Fruit fly (Drosophila melanogaster) Kc167 (cell line): ENCODE data around the gene CG8945.

Experiments
- Myc ChIP-seq: fragments of >200 bp; optimal IDR thresholded peaks from 2 replicates; lab custom pipeline; 2017; ENCODE audit warnings: missing external identifiers
- Sin3A ChIP-seq: fragments of >200 bp; optimal IDR thresholded peaks from 2 replicates; lab custom pipeline; 2018; ENCODE audit warnings: missing external identifiers
- insv ChIP-seq: fragments of >200 bp; optimal IDR thresholded peaks from 3 replicates; lab custom pipeline; 2018; ENCODE audit warnings: missing external identifiers
- psq ChIP-seq: fragments of >200 bp; optimal IDR thresholded peaks from 2 replicates; lab custom pipeline; 2017; ENCODE audit warnings: missing external identifiers
- ttk ChIP-seq: sonication (Bioruptor generic); optimal IDR thresholded peaks from 2 replicates; lab custom pipeline; 2017; ENCODE audit warnings: missing external identifiers

dm6 chrX:17107401-17107916, 20.0 kb upstream of the CG8945 start, which contains the start of gene CG5004:
- TF ChIP-seq ttk (lab: Kevin White, UChicago) (no peak), Sin3A (lab: Kevin White, UChicago) (no peak), insv (no peak), psq (lab: Kevin White, UChicago) (no peak), Myc (lab: Kevin White, UChicago) (no peak)
